Worm (Caenorhabditis elegans) whole organism, L3 larva: ENCODE data around the gene ZK632.12.

Source experiments
- ZK546.5 ChIP-seq: sonication (generic microtip); optimal IDR thresholded peaks from 2 replicates; lab custom pipeline; 2017; ENCODE audit warnings: missing biosample characterization, missing genetic modification characterization
- ceh-82 ChIP-seq: fragments of 150-350 bp; optimal IDR thresholded peaks from 2 replicates; lab custom pipeline; 2014; ENCODE audit warnings: missing biosample characterization, missing genetic modification characterization
- ceh-9 ChIP-seq: sonication (generic microtip); optimal IDR thresholded peaks from 2 replicates; lab custom pipeline; 2018; ENCODE audit warnings: missing biosample characterization, missing genetic modification characterization
- egl-5 ChIP-seq: fragments of 150-350 bp; optimal IDR thresholded peaks from 2 replicates; lab custom pipeline; 2017; ENCODE audit warnings: missing biosample characterization, missing genetic modification reagents, missing genetic modification characterization, inconsistent platforms
- fkh-2 ChIP-seq: fragments of 150-350 bp; optimal IDR thresholded peaks from 2 replicates; lab custom pipeline; 2014; ENCODE audit warnings: missing biosample characterization, missing genetic modification reagents, missing genetic modification characterization
- hmg-11 ChIP-seq: sonication (generic microtip); optimal IDR thresholded peaks from 2 replicates; lab custom pipeline; 2016; ENCODE audit warnings: missing genetic modification characterization, missing compliant biosample characterization
- jun-1 ChIP-seq: fragments of 150-350 bp; optimal IDR thresholded peaks from 2 replicates; lab custom pipeline; 2014; ENCODE audit warnings: missing biosample characterization, missing genetic modification reagents, missing genetic modification characterization
- lin-15B ChIP-seq: fragments of 150-350 bp; optimal IDR thresholded peaks from 2 replicates; lab custom pipeline; 2014; ENCODE audit warnings: missing biosample characterization, missing genetic modification characterization
- lin-39 ChIP-seq: fragments of 150-350 bp; optimal IDR thresholded peaks from 2 replicates; lab custom pipeline; 2018; ENCODE audit warnings: missing biosample characterization, missing genetic modification reagents, missing genetic modification characterization
- lsy-12 ChIP-seq: sonication (generic microtip); optimal IDR thresholded peaks from 2 replicates; lab custom pipeline; 2016; ENCODE audit warnings: mild to moderate bottlenecking, missing genetic modification characterization, missing compliant biosample characterization
- mdl-1 ChIP-seq: fragments of 150-350 bp; optimal IDR thresholded peaks from 2 replicates; lab custom pipeline; 2014; ENCODE audit warnings: missing biosample characterization, missing genetic modification characterization
- mml-1 ChIP-seq: fragments of 150-350 bp; sonication (generic microtip); optimal IDR thresholded peaks from 3 replicates; lab custom pipeline; 2014; ENCODE audit warnings: missing biosample characterization, missing genetic modification characterization
- nfya-1 ChIP-seq: sonication (generic microtip); optimal IDR thresholded peaks from 2 replicates; lab custom pipeline; 2017; ENCODE audit warnings: missing genetic modification characterization, mild to moderate bottlenecking, missing compliant biosample characterization, antibody characterized with exemption, moderate library complexity; ENCODE audit not compliant: insufficient read depth
- nhr-11 ChIP-seq: fragments of 150-350 bp; optimal IDR thresholded peaks from 2 replicates; lab custom pipeline; 2014; ENCODE audit warnings: missing biosample characterization, missing genetic modification characterization
- nhr-23 ChIP-seq: fragments of 150-350 bp; optimal IDR thresholded peaks from 2 replicates; lab custom pipeline; 2014; ENCODE audit warnings: missing biosample characterization, missing genetic modification reagents, missing genetic modification characterization
- nhr-237 ChIP-seq: fragments of 150-350 bp; optimal IDR thresholded peaks from 2 replicates; lab custom pipeline; 2014; ENCODE audit warnings: missing biosample characterization, missing genetic modification characterization
- nhr-28 ChIP-seq: fragments of 150-350 bp; optimal IDR thresholded peaks from 2 replicates; lab custom pipeline; 2014; ENCODE audit warnings: missing biosample characterization, missing genetic modification characterization
- pha-4 ChIP-seq: fragments of 150-350 bp; optimal IDR thresholded peaks from 2 replicates; lab custom pipeline; 2014; ENCODE audit warnings: missing biosample characterization, missing genetic modification reagents, missing genetic modification characterization
- tbx-2 ChIP-seq: sonication (generic microtip); optimal IDR thresholded peaks from 2 replicates; lab custom pipeline; 2016; ENCODE audit warnings: mild to moderate bottlenecking, missing genetic modification characterization, missing compliant biosample characterization
- unc-39 ChIP-seq: sonication (generic microtip); optimal IDR thresholded peaks from 4 replicates; lab custom pipeline; 2017; ENCODE audit warnings: missing biosample characterization, missing genetic modification characterization
- ztf-11 ChIP-seq: fragments of 150-350 bp; optimal IDR thresholded peaks from 2 replicates; lab custom pipeline; 2014; ENCODE audit warnings: missing biosample characterization, missing genetic modification characterization
- ztf-4 ChIP-seq: fragments of 150-350 bp; optimal IDR thresholded peaks from 2 replicates; lab custom pipeline; 2014; ENCODE audit warnings: missing biosample characterization, missing genetic modification characterization

ZK632.12 gene

DNA sequence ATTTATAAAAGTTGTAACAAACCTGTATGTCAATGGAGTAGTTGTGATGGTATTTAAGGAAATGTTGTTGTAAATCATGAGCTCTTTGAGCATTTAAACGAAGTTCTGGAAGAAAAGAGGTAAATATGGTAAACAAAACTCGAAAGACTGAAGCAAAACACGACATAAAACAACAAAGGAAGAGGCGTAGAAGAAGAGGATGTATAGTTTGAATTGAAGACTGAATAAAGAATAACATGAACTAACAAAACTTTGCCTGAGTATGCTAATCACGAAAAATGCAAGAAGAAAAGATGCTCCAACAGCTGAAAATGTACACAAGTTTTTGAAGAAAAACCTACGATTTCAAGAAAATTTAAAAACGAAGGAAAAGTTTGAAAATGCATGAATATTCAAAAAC, 40.4 kb downstream of the ZK632.12 start, which contains the start of gene ZK757.1:
Gene ZK757.1, minus strand, starts transcription at position 101 of the 400 bp plus-strand sequence.
- TF ChIP-seq fkh-2 (no peak), nhr-28 (no peak), hmg-11 (tag; lab: Kevin White, UChicago) (no peak), unc-39 (tag; lab: Kevin White, UChicago) (no peak), lin-39 (tag; lab: Kevin White, UChicago) (no peak), lin-15B (tag; lab: Kevin White, UChicago) (no peak), ztf-11 (tag; lab: Kevin White, UChicago) (no peak), nhr-237 (tag; lab: Kevin White, UChicago) (no peak), ceh-82 (no peak), nhr-11 (tag; lab: Kevin White, UChicago) (no peak)

DNA sequence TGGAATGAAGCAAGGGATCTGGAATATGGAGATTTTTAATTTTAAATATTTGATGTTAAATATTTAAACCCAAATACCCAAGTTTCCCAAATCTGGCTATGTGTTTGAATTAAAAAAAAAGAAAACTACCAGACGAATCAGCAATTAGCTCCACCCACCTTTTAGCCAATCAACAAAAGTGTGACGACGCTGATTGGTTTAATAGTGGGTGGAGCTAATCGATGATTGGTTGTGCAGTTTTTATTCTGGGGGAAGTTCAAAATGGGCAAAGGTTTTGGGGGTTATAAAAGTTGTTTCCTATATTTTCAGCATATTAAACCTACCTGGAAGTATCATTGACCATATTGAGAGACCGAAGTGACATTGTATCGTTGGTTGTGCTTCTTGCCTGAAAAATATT, 43.9 kb downstream of the ZK632.12 start:
- TF ChIP-seq nfya-1 (peak; percentile 85), ztf-4 (tag; lab: Kevin White, UChicago) (no peak), lin-15B (tag; lab: Kevin White, UChicago) (no peak)

DNA sequence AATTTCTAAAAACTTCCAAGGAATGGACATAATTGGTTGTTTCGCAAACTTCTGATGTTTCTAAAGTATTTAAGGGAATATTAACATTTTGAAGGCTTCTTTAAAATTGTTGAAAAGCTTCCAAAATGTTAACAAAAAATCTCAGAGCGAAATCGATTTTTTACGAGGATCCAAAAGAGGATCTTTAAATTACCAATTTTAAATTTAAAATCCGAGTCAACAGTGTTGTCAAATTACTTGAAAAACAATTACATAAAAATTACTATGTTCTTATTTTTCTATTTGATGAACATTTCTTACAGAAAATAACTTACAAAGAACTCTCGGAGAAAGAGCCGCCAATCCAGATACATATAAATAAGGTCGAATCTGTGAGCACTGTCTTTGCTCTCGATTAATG, 46.3 kb downstream of the ZK632.12 start, which contains the start of gene ZK757.10:
Gene ZK757.10, plus strand, starts transcription at position 301 of the 400 bp plus-strand sequence.
- TF ChIP-seq mml-1 (tag; lab: Kevin White, UChicago) (no peak), mdl-1 (tag; lab: Kevin White, UChicago) (no peak), ZK546.5 (no peak), pha-4 (tag; lab: Kevin White, UChicago) (no peak), jun-1 (tag; lab: Kevin White, UChicago) (no peak), ztf-11 (tag; lab: Kevin White, UChicago) (no peak), egl-5 (tag; lab: Kevin White, UChicago) (no peak), tbx-2 (no peak), lsy-12 (tag; lab: Kevin White, UChicago) (no peak), nhr-23 (no peak), ceh-9 (tag; lab: Kevin White, UChicago) (no peak)

- no peak for TF ChIP-seq ZK546.5
These were observed 48.2 kb downstream of the ZK632.12 start, which contains the start of gene ZK757.2 for ce11 chrIII:9878828-9879227. Gene ZK757.2, minus strand, starts transcription at chrIII:9878928.
